Worm (Caenorhabditis elegans): ENCODE results near the gene Y47C4A.1.

DNA sequence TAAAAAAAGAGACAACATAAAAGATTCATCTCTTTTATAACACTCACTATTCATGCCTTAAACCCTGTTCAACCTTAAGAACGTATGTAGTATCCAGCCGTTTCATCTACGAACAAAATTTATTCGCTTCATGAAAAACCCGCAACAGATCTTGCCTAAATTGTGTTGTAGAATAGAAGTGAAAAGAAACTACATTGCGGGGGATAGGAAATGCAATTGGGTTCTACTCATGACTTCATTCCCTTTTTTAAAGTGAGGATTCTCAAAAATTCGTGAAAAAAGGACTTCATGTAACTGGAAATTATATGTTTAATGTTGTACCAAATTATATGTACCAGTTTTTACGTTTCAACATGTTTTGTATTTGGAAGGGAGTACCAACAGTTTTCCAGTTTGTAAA, 23.1 kb upstream of the Y47C4A.1 start:
- TF ChIP-seq pqm-1 (tag; optimal IDR thresholded peaks at IDR 0.05) (no peak), skn-1 (tag; optimal IDR thresholded peaks at IDR 0.05) (no peak), nhr-76 (tag; optimal IDR thresholded peaks at IDR 0.05) (no peak), ceh-82 (tag; optimal IDR thresholded peaks at IDR 0.05) (no peak), aly-2 (tag; optimal IDR thresholded peaks at IDR 0.05) (no peak), hmg-1.1 (GFP tag; IDR thresholded peaks at IDR 0.05) (no peak), ama-1 (optimal IDR thresholded peaks at IDR 0.05) (no peak), T26A8.4 (GFP tag; IDR thresholded peaks at IDR 0.05) (no peak), hlh-30 (tag; optimal IDR thresholded peaks at IDR 0.05; ENCODE audit: insufficient read depth) (no peak), nhr-237 (tag; optimal IDR thresholded peaks at IDR 0.05) (no peak), nhr-42 (GFP tag; IDR thresholded peaks at IDR 0.05) (no peak), zip-11 (GFP tag; IDR thresholded peaks at IDR 0.05) (no peak)
